Worm (Caenorhabditis elegans): ENCODE results near the gene W05H5.1.

The W05H5.1 gene

ce11 chrII:12425644-12426222 is 18.8 kb downstream of the W05H5.1 start, which contains the start of gene daf-22:
TSS of gene daf-22 (minus strand) at chrII:12425694.
- no peak for TF ChIP-seq klf-2 (GFP tag; conservative IDR thresholded peaks at IDR 0.05)

ce11 chrII:12420486-12420885 is 24.1 kb downstream of the W05H5.1 start, which contains the start of gene sre-26:
TSS of gene sre-26 (minus strand) at chrII:12420586.
- TF ChIP-seq ztf-29 (GFP tag; IDR thresholded peaks at IDR 0.05) (no peak), ref-1 (GFP tag; conservative IDR thresholded peaks at IDR 0.05) (no peak), T22C8.4 (GFP tag; IDR thresholded peaks at IDR 0.05) (no peak), klf-2 (GFP tag; conservative IDR thresholded peaks at IDR 0.05) (no peak), flt-1 (GFP tag; IDR thresholded peaks at IDR 0.05) (no peak), ztf-23 (GFP tag; IDR thresholded peaks at IDR 0.05) (no peak), tab-1 (GFP tag; IDR thresholded peaks at IDR 0.05) (no peak), med-1 (GFP tag; optimal IDR thresholded peaks at IDR 0.05; ENCODE audit: insufficient read depth) (no peak), cog-1 (tag; optimal IDR thresholded peaks at IDR 0.05) (no peak)

DNA sequence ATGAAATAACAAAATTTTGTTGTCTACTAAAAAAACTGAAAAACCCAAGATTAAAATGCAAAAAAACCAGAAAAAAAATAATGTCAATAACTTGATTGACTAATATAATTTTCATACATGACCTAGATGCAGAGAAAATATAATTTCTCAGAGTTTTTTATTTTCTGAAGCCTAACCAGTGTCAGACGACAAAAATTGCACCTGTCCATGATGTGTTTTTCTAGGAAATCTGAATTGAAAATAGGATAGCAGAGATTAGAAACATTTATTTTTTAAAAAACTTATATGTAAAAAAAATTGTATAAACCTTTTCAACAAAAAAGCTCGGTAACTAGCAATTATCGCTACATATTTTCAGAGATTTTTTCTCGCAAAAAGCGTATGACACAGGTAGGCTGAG is 26.6 kb downstream of the W05H5.1 start:
- TF ChIP-seq T22C8.4 (GFP tag; IDR thresholded peaks at IDR 0.05), result no peak
- no peak for TF ChIP-seq klf-2 (GFP tag; conservative IDR thresholded peaks at IDR 0.05)
- no peak for TF ChIP-seq tab-1 (GFP tag; IDR thresholded peaks at IDR 0.05)
- no peak for TF ChIP-seq ztf-29 (GFP tag; IDR thresholded peaks at IDR 0.05)
- no peak for TF ChIP-seq flt-1 (GFP tag; IDR thresholded peaks at IDR 0.05)
- no peak for TF ChIP-seq cog-1 (tag; optimal IDR thresholded peaks at IDR 0.05)
- no peak for TF ChIP-seq ref-1 (GFP tag; conservative IDR thresholded peaks at IDR 0.05)
- no peak for TF ChIP-seq med-1 (GFP tag; optimal IDR thresholded peaks at IDR 0.05; ENCODE audit: insufficient read depth)
- TF ChIP-seq ztf-23 (GFP tag; IDR thresholded peaks at IDR 0.05), result no peak

ce11 chrII:12417514-12417913 is 27.1 kb downstream of the W05H5.1 start, which contains the start of gene sre-27:
TSS of gene sre-27 (minus strand) at chrII:12417614.
- TF ChIP-seq T22C8.4 (GFP tag; IDR thresholded peaks at IDR 0.05) (no peak), klf-2 (GFP tag; conservative IDR thresholded peaks at IDR 0.05) (no peak), flt-1 (GFP tag; IDR thresholded peaks at IDR 0.05) (no peak), tab-1 (GFP tag; IDR thresholded peaks at IDR 0.05) (no peak), med-1 (GFP tag; optimal IDR thresholded peaks at IDR 0.05; ENCODE audit: insufficient read depth) (no peak), ztf-29 (GFP tag; IDR thresholded peaks at IDR 0.05) (no peak), cog-1 (tag; optimal IDR thresholded peaks at IDR 0.05) (no peak), ztf-23 (GFP tag; IDR thresholded peaks at IDR 0.05) (no peak), ref-1 (GFP tag; conservative IDR thresholded peaks at IDR 0.05) (no peak)

- no peak for TF ChIP-seq tab-1 (GFP tag; IDR thresholded peaks at IDR 0.05)
- TF ChIP-seq ref-1 (GFP tag; conservative IDR thresholded peaks at IDR 0.05), result no peak
- no peak for TF ChIP-seq med-1 (GFP tag; optimal IDR thresholded peaks at IDR 0.05; ENCODE audit: insufficient read depth)
- no peak for TF ChIP-seq ztf-29 (GFP tag; IDR thresholded peaks at IDR 0.05)
- no peak for TF ChIP-seq T22C8.4 (GFP tag; IDR thresholded peaks at IDR 0.05)
- TF ChIP-seq flt-1 (GFP tag; IDR thresholded peaks at IDR 0.05), result no peak
- no peak for TF ChIP-seq cog-1 (tag; optimal IDR thresholded peaks at IDR 0.05)
- no peak for TF ChIP-seq ztf-23 (GFP tag; IDR thresholded peaks at IDR 0.05)
Measured at ce11 chrII:12414805-12415204, 29.8 kb downstream of the W05H5.1 start, which contains the start of gene Y57A10C.11. TSS of gene Y57A10C.11 (minus strand) at chrII:12414905.

ce11 chrII:12412417-12412816 is 32.2 kb downstream of the W05H5.1 start, which contains the start of gene Y57A10C.1:
TSS of gene Y57A10C.1 (minus strand) at chrII:12412517.
- TF ChIP-seq ztf-23 (GFP tag; IDR thresholded peaks at IDR 0.05), result no peak
- TF ChIP-seq klf-2 (GFP tag; conservative IDR thresholded peaks at IDR 0.05), result no peak
- no peak for TF ChIP-seq cog-1 (tag; optimal IDR thresholded peaks at IDR 0.05)
- TF ChIP-seq T22C8.4 (GFP tag; IDR thresholded peaks at IDR 0.05), result no peak
- TF ChIP-seq med-1 (GFP tag; optimal IDR thresholded peaks at IDR 0.05; ENCODE audit: insufficient read depth), result no peak
- TF ChIP-seq flt-1 (GFP tag; IDR thresholded peaks at IDR 0.05), result no peak
- TF ChIP-seq ztf-29 (GFP tag; IDR thresholded peaks at IDR 0.05), result no peak
- TF ChIP-seq tab-1 (GFP tag; IDR thresholded peaks at IDR 0.05), result no peak
- no peak for TF ChIP-seq ref-1 (GFP tag; conservative IDR thresholded peaks at IDR 0.05)

DNA sequence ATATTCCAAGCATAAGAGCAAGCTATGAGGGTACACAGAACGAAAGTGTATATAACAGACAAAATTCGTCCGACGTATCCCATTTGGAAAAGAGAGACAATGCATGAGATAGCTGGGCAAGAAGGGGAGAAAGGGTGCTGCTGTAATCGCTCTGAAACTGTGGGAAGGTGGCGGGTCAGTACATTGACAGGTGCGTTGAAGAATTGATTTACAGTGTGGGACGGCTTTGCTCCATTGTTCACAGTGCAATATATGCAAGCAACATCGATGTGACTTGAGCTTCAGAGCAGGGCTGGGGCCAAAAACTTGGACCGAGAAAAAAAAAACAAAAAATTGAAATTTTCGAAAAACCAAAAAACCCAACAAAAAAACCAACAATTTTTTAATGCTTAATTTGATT is 34.5 kb downstream of the W05H5.1 start, which contains the start of gene F57G9.3:
Gene F57G9.3, minus strand, starts transcription at position 101 of the 400 bp plus-strand sequence.
- TF ChIP-seq ztf-29 (GFP tag; IDR thresholded peaks at IDR 0.05) (no peak), cog-1 (tag; optimal IDR thresholded peaks at IDR 0.05) (no peak), ref-1 (GFP tag; conservative IDR thresholded peaks at IDR 0.05) (no peak), klf-2 (GFP tag; conservative IDR thresholded peaks at IDR 0.05) (no peak), T22C8.4 (GFP tag; IDR thresholded peaks at IDR 0.05) (no peak), tab-1 (GFP tag; IDR thresholded peaks at IDR 0.05) (no peak), med-1 (GFP tag; optimal IDR thresholded peaks at IDR 0.05; ENCODE audit: insufficient read depth) (no peak), flt-1 (GFP tag; IDR thresholded peaks at IDR 0.05) (no peak), ztf-23 (GFP tag; IDR thresholded peaks at IDR 0.05) (no peak)

- no peak for TF ChIP-seq med-1 (GFP tag; optimal IDR thresholded peaks at IDR 0.05; ENCODE audit: insufficient read depth)
- no peak for TF ChIP-seq cog-1 (tag; optimal IDR thresholded peaks at IDR 0.05)
- TF ChIP-seq flt-1 (GFP tag; IDR thresholded peaks at IDR 0.05), result no peak
- no peak for TF ChIP-seq klf-2 (GFP tag; conservative IDR thresholded peaks at IDR 0.05)
- no peak for TF ChIP-seq ztf-29 (GFP tag; IDR thresholded peaks at IDR 0.05)
- no peak for TF ChIP-seq ref-1 (GFP tag; conservative IDR thresholded peaks at IDR 0.05)
- no peak for TF ChIP-seq T22C8.4 (GFP tag; IDR thresholded peaks at IDR 0.05)
- TF ChIP-seq ztf-23 (GFP tag; IDR thresholded peaks at IDR 0.05), result no peak
- TF ChIP-seq tab-1 (GFP tag; IDR thresholded peaks at IDR 0.05), result no peak
Measured at ce11 chrII:12408717-12409116, 35.9 kb downstream of the W05H5.1 start, which contains the start of gene sre-31. TSS of gene sre-31 (minus strand) at chrII:12408817.

DNA sequence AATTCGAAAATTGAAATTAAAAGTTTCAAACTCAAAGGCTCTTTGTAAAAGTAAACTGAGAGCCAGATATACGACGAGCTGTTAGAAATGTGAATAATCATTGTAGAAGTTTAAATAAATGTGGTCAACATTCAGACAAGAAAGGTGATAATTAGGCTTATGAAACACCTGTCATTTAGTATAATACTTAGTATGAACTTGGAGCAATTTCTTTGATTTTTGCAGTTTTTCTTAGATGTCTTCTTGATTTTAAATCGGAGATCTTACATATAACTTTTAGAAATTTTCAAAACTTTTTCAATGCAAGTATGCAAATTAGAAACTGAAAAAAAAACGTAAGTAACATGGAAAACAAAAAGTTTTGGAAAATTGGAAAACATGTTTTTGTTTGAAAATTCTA is 38.2 kb downstream of the W05H5.1 start, which contains the start of gene sre-30:
Gene sre-30, minus strand, starts transcription at position 101 of the 400 bp plus-strand sequence.
- no peak for TF ChIP-seq T22C8.4 (GFP tag; IDR thresholded peaks at IDR 0.05)

ce11 chrII:12401791-12402190 is 42.8 kb downstream of the W05H5.1 start, which contains the start of gene sre-29:
TSS of gene sre-29 (minus strand) at chrII:12401891.
- no peak for TF ChIP-seq ref-1 (GFP tag; conservative IDR thresholded peaks at IDR 0.05)
- no peak for TF ChIP-seq med-1 (GFP tag; optimal IDR thresholded peaks at IDR 0.05; ENCODE audit: insufficient read depth)
- TF ChIP-seq flt-1 (GFP tag; IDR thresholded peaks at IDR 0.05), result no peak
- TF ChIP-seq ztf-29 (GFP tag; IDR thresholded peaks at IDR 0.05), result no peak
- TF ChIP-seq tab-1 (GFP tag; IDR thresholded peaks at IDR 0.05), result no peak
- no peak for TF ChIP-seq ztf-23 (GFP tag; IDR thresholded peaks at IDR 0.05)
- TF ChIP-seq klf-2 (GFP tag; conservative IDR thresholded peaks at IDR 0.05), result no peak
- no peak for TF ChIP-seq T22C8.4 (GFP tag; IDR thresholded peaks at IDR 0.05)
- TF ChIP-seq cog-1 (tag; optimal IDR thresholded peaks at IDR 0.05), result no peak

Data from whole organism, midembryonic.